Worm (Caenorhabditis elegans) whole organism, L2 larva: ENCODE data around the gene slc-25A10.

Source experiments
- C34F6.9 ChIP-seq: fragments of 150-350 bp; optimal IDR thresholded peaks from 2 replicates; lab custom pipeline; 2014; ENCODE audit warnings: missing biosample characterization, missing genetic modification characterization
- R02D3.7 ChIP-seq: fragments of 150-350 bp; optimal IDR thresholded peaks from 2 replicates; lab custom pipeline; 2014; ENCODE audit warnings: missing biosample characterization, missing genetic modification characterization
- Y55F3AM.14 ChIP-seq: fragments of 200-800 bp; sonication (Bioruptor generic); optimal IDR thresholded peaks from 2 replicates; lab custom pipeline; 2018; ENCODE audit warnings: mild to moderate bottlenecking, missing genetic modification characterization, missing compliant biosample characterization
- ZK546.5 ChIP-seq: sonication (generic microtip); optimal IDR thresholded peaks from 2 replicates; lab custom pipeline; 2017; ENCODE audit warnings: missing biosample characterization, missing genetic modification characterization
- alr-1 ChIP-seq: fragments of 150-350 bp; optimal IDR thresholded peaks from 2 replicates; lab custom pipeline; 2014; ENCODE audit warnings: missing biosample characterization, missing genetic modification characterization
- aly-2 ChIP-seq: fragments of 150-350 bp; optimal IDR thresholded peaks from 2 replicates; lab custom pipeline; 2014; ENCODE audit warnings: missing biosample characterization, missing genetic modification characterization
- ama-1 ChIP-seq: fragments of 150-350 bp; optimal IDR thresholded peaks from 2 replicates; lab custom pipeline; 2018; ENCODE audit warnings: inconsistent platforms
- blmp-1 ChIP-seq: sonication (generic microtip); optimal IDR thresholded peaks from 2 replicates; lab custom pipeline; 2017; ENCODE audit warnings: missing genetic modification characterization, mild to moderate bottlenecking, missing compliant biosample characterization, antibody characterized with exemption, moderate library complexity; ENCODE audit not compliant: insufficient read depth
- crh-2 ChIP-seq: sonication (generic microtip); optimal IDR thresholded peaks from 2 replicates; lab custom pipeline; 2017; ENCODE audit warnings: missing biosample characterization, missing genetic modification characterization
- elt-3 ChIP-seq: sonication (generic microtip); optimal IDR thresholded peaks from 2 replicates; lab custom pipeline; 2017; ENCODE audit warnings: missing biosample characterization, missing genetic modification characterization
- fos-1 ChIP-seq: fragments of 150-350 bp; optimal IDR thresholded peaks from 2 replicates; lab custom pipeline; 2014; ENCODE audit warnings: missing biosample characterization, missing genetic modification characterization
- gmeb-1 ChIP-seq: fragments of 150-350 bp; optimal IDR thresholded peaks from 2 replicates; lab custom pipeline; 2014; ENCODE audit warnings: missing biosample characterization, missing genetic modification characterization
- lin-11 ChIP-seq: fragments of 150-350 bp; sonication (generic microtip); optimal IDR thresholded peaks from 2 replicates; lab custom pipeline; 2014; ENCODE audit warnings: missing biosample characterization, missing genetic modification characterization, inconsistent platforms, mixed read lengths
- lin-13 ChIP-seq: fragments of 150-350 bp; optimal IDR thresholded peaks from 2 replicates; lab custom pipeline; 2014; ENCODE audit warnings: missing biosample characterization, missing genetic modification reagents, missing genetic modification characterization
- lin-39 ChIP-seq: fragments of 150-350 bp; optimal IDR thresholded peaks from 2 replicates; lab custom pipeline; 2014; ENCODE audit warnings: missing biosample characterization, missing genetic modification reagents, missing genetic modification characterization
- lsy-2 ChIP-seq, 2 experiments: fragments of 150-350 bp in 1 of 2; sonication (generic microtip) in 1 of 2; optimal IDR thresholded peaks; 2 replicates each; lab custom pipeline; 2014 to 2017; ENCODE audit warnings: missing biosample characterization in 2 of 2, missing genetic modification characterization in 2 of 2
- mab-5 ChIP-seq: fragments of 150-350 bp; optimal IDR thresholded peaks from 2 replicates; lab custom pipeline; 2014; ENCODE audit warnings: missing biosample characterization, missing genetic modification characterization
- nhr-12 ChIP-seq: fragments of 150-350 bp; optimal IDR thresholded peaks from 2 replicates; lab custom pipeline; 2014; ENCODE audit warnings: missing biosample characterization, missing genetic modification characterization
- nhr-129 ChIP-seq: fragments of 150-350 bp; optimal IDR thresholded peaks from 2 replicates; lab custom pipeline; 2014; ENCODE audit warnings: missing biosample characterization, missing genetic modification characterization
- nhr-21 ChIP-seq: fragments of 150-350 bp; optimal IDR thresholded peaks from 2 replicates; lab custom pipeline; 2014; ENCODE audit warnings: missing biosample characterization, missing genetic modification characterization
- nhr-23 ChIP-seq: fragments of 150-350 bp; optimal IDR thresholded peaks from 2 replicates; lab custom pipeline; 2014; ENCODE audit warnings: missing biosample characterization, missing genetic modification reagents, missing genetic modification characterization
- nhr-25 ChIP-seq: fragments of 150-350 bp; sonication (generic microtip); optimal IDR thresholded peaks from 3 replicates; lab custom pipeline; 2014; ENCODE audit warnings: missing biosample characterization, missing genetic modification characterization
- skn-1 ChIP-seq: sonication (generic microtip); optimal IDR thresholded peaks from 2 replicates; lab custom pipeline; 2017; ENCODE audit warnings: missing biosample characterization, missing genetic modification characterization
- sma-9 ChIP-seq, 2 experiments: fragments of 150-350 bp in 1 of 2; sonication (generic microtip) in 1 of 2; optimal IDR thresholded peaks; 2 replicates each; lab custom pipeline; 2014 to 2016; ENCODE audit warnings: missing genetic modification characterization in 2 of 2, mild to moderate bottlenecking in 1 of 2, missing biosample characterization in 1 of 2, missing compliant biosample characterization in 1 of 2, missing genetic modification reagents in 1 of 2, moderate library complexity in 1 of 2
- unc-39 ChIP-seq: fragments of 150-350 bp; optimal IDR thresholded peaks from 2 replicates; lab custom pipeline; 2014; ENCODE audit warnings: missing biosample characterization, missing genetic modification characterization
- unc-55 ChIP-seq: fragments of 150-350 bp; sonication (generic microtip); optimal IDR thresholded peaks from 3 replicates; lab custom pipeline; 2014; ENCODE audit warnings: missing biosample characterization, missing genetic modification reagents, missing genetic modification characterization
- unc-62 ChIP-seq: fragments of 150-350 bp; optimal IDR thresholded peaks from 2 replicates; lab custom pipeline; 2014; ENCODE audit warnings: missing biosample characterization, missing genetic modification reagents, missing genetic modification characterization
- zag-1 ChIP-seq: fragments of 150-350 bp; optimal IDR thresholded peaks from 2 replicates; lab custom pipeline; 2014; ENCODE audit warnings: missing biosample characterization, missing genetic modification characterization
- ztf-1 ChIP-seq: fragments of 200-800 bp; sonication (Bioruptor generic); conservative IDR thresholded peaks from 2 replicates; pipeline ENCODE4 v1.3.6; 2022; ENCODE audit warnings: missing genetic modification characterization, missing compliant biosample characterization
- ztf-11 ChIP-seq: sonication (generic microtip); optimal IDR thresholded peaks from 2 replicates; lab custom pipeline; 2017; ENCODE audit warnings: missing biosample characterization, missing genetic modification characterization

The slc-25A10 gene

ce11 chrX:6689985-6690384 lies 35.5 kb downstream of the slc-25A10 start, which contains the start of gene F38B6.6:
F38B6.6 (minus strand) TSS chrX:6690085.
- no peak for TF ChIP-seq lin-13 (GFP tag; lab: Kevin White, UChicago)
- peak; percentile 27 for TF ChIP-seq unc-55 (GFP tag; lab: Kevin White, UChicago)
- TF ChIP-seq zag-1 (tag; lab: Kevin White, UChicago) = no peak
- no peak for TF ChIP-seq crh-2 (tag; lab: Kevin White, UChicago)
- no peak for TF ChIP-seq fos-1 (tag; lab: Kevin White, UChicago)
- peak; percentile 10 for TF ChIP-seq mab-5 (tag; lab: Kevin White, UChicago)
- TF ChIP-seq nhr-129 (tag; lab: Kevin White, UChicago) = no peak
- no peak for TF ChIP-seq nhr-25 (tag; lab: Kevin White, UChicago)
- no peak for TF ChIP-seq sma-9 (GFP tag; optimal IDR thresholded peaks at IDR 0.05; lab: Kevin White, UChicago)
- TF ChIP-seq sma-9 (tag; optimal IDR thresholded peaks at IDR 0.05; lab: Kevin White, UChicago) = no peak
- no peak for TF ChIP-seq blmp-1 (tag; lab: Kevin White, UChicago)
- TF ChIP-seq skn-1 = no peak
- no peak for TF ChIP-seq unc-62 (GFP tag; lab: Kevin White, UChicago)
- TF ChIP-seq nhr-12 (tag; lab: Kevin White, UChicago) = no peak
- no peak for TF ChIP-seq nhr-21 (tag; lab: Kevin White, UChicago)
- no peak for TF ChIP-seq ztf-11
- TF ChIP-seq ama-1 (lab: Kevin White, UChicago) = no peak
- TF ChIP-seq Y55F3AM.14 (GFP tag; lab: Kevin White, UChicago) = no peak

- peak; percentile 50 for TF ChIP-seq mab-5 (tag; lab: Kevin White, UChicago)
- TF ChIP-seq aly-2 (tag; lab: Kevin White, UChicago) = no peak
- peak; percentile 19 for TF ChIP-seq zag-1 (tag; lab: Kevin White, UChicago)
- TF ChIP-seq sma-9 (GFP tag; optimal IDR thresholded peaks at IDR 0.05; lab: Kevin White, UChicago) = peak; percentile 6
- TF ChIP-seq sma-9 (tag; optimal IDR thresholded peaks at IDR 0.05; lab: Kevin White, UChicago) = no peak
- peak; percentile 33 for TF ChIP-seq nhr-23 (tag; lab: Kevin White, UChicago)
Observed at ce11 chrX:6688953-6689562, 36.4 kb downstream of the slc-25A10 start.

ce11 chrX:6687756-6688155 lies 37.7 kb downstream of the slc-25A10 start:
- no peak for TF ChIP-seq aly-2 (tag; lab: Kevin White, UChicago)
- TF ChIP-seq lin-13 (GFP tag; lab: Kevin White, UChicago) = no peak
- no peak for TF ChIP-seq lin-39
- no peak for TF ChIP-seq gmeb-1 (tag; lab: Kevin White, UChicago)
- TF ChIP-seq, all 48 proteins: peak for 0

ce11 chrX:6687345-6687744 lies 38.1 kb downstream of the slc-25A10 start:
- peak; percentile 20 for TF ChIP-seq mab-5 (tag; lab: Kevin White, UChicago)
- no peak for TF ChIP-seq unc-39 (tag; lab: Kevin White, UChicago)

ce11 chrX:6682683-6683082 lies 42.8 kb downstream of the slc-25A10 start, which contains the start of gene F38B6.8:
F38B6.8 (minus strand) TSS chrX:6682783.
- TF ChIP-seq nhr-21 (tag; lab: Kevin White, UChicago) = no peak
- TF ChIP-seq nhr-23 (tag; lab: Kevin White, UChicago) = no peak
- no peak for TF ChIP-seq elt-3 (tag; lab: Kevin White, UChicago)
- no peak for TF ChIP-seq R02D3.7 (tag; lab: Kevin White, UChicago)
- TF ChIP-seq ZK546.5 (tag; lab: Kevin White, UChicago) = no peak
- TF ChIP-seq lin-11 (tag; lab: Kevin White, UChicago) = no peak
- TF ChIP-seq alr-1 (tag; lab: Kevin White, UChicago) = no peak
- no peak for TF ChIP-seq lin-39
- TF ChIP-seq lsy-2 (tag; optimal IDR thresholded peaks at IDR 0.05; lab: Kevin White, UChicago) = no peak
- no peak for TF ChIP-seq C34F6.9 (tag; lab: Kevin White, UChicago)
- TF ChIP-seq ztf-1 = no peak
- TF ChIP-seq unc-55 (GFP tag; lab: Kevin White, UChicago) = no peak
